Worm (Caenorhabditis elegans): ENCODE results near the gene C13F10.1.

- TF ChIP-seq T22C8.4 (GFP tag; IDR thresholded peaks at IDR 0.05), result no peak
- TF ChIP-seq flt-1 (GFP tag; IDR thresholded peaks at IDR 0.05), result no peak
- TF ChIP-seq med-1 (GFP tag; optimal IDR thresholded peaks at IDR 0.05; ENCODE audit: insufficient read depth), result no peak
- no peak for TF ChIP-seq ref-1 (GFP tag; conservative IDR thresholded peaks at IDR 0.05)
- no peak for TF ChIP-seq ztf-23 (GFP tag; IDR thresholded peaks at IDR 0.05)
- TF ChIP-seq klf-2 (GFP tag; conservative IDR thresholded peaks at IDR 0.05), result no peak
- TF ChIP-seq cog-1 (tag; optimal IDR thresholded peaks at IDR 0.05), result no peak
- no peak for TF ChIP-seq ztf-29 (GFP tag; IDR thresholded peaks at IDR 0.05)
These were observed 24.5 kb downstream of the C13F10.1 start for ce11 chrV:7248227-7248953.
